Fruit fly (Drosophila melanogaster): ENCODE data around the gene CG33252.

CG33252 gene

dm6 chrX:16854746-16855145 is 42.2 kb downstream of the CG33252 start (continued):
- no peak for TF ChIP-seq vvl (GFP tag; IDR thresholded peaks at IDR 0.05)
- TF ChIP-seq CG17912 (GFP tag; optimal IDR thresholded peaks at IDR 0.05): no peak
- TF ChIP-seq Hey (tag; optimal IDR thresholded peaks at IDR 0.05): no peak
- no peak for TF ChIP-seq schlank (tag; optimal IDR thresholded peaks at IDR 0.05)
- no peak for TF ChIP-seq Chrac-16 (GFP tag; optimal IDR thresholded peaks at IDR 0.05)
- peak; percentile 44 for TF ChIP-seq CG4820 (GFP tag; optimal IDR thresholded peaks at IDR 0.05)
- peak; percentile 66 for TF ChIP-seq PHDP (tag; optimal IDR thresholded peaks at IDR 0.05)
- TF ChIP-seq chn (GFP tag; optimal IDR thresholded peaks at IDR 0.05): no peak
- peak; percentile 75 for TF ChIP-seq CG15269 (tag; optimal IDR thresholded peaks at IDR 0.05)
- 0 out of 3 replicates have a peak, but pooled peaks have one; percentile 28 for TF ChIP-seq CG34422 (GFP tag; IDR thresholded peaks at IDR 0.05)
- TF ChIP-seq ac (GFP tag; optimal IDR thresholded peaks at IDR 0.05): no peak
- peak; percentile 73 for TF ChIP-seq Sox102F (GFP tag; optimal IDR thresholded peaks at IDR 0.05)
- TF ChIP-seq gfzf (GFP tag; optimal IDR thresholded peaks at IDR 0.05): no peak
- TF ChIP-seq CG5953 (GFP tag; IDR thresholded peaks at IDR 0.05): no peak
- TF ChIP-seq CG8359 (GFP tag; optimal IDR thresholded peaks at IDR 0.05; ENCODE audit: borderline replicate concordance): no peak
- TF ChIP-seq YL-1 (GFP tag; optimal IDR thresholded peaks at IDR 0.05): no peak
- TF ChIP-seq CG7745 (tag; optimal IDR thresholded peaks at IDR 0.05): no peak
- peak; percentile 30 for TF ChIP-seq CG2120 (GFP tag; optimal IDR thresholded peaks at IDR 0.05)
- no peak for TF ChIP-seq CG3163 (GFP tag; optimal IDR thresholded peaks at IDR 0.05)
- peak; percentile 80 for TF ChIP-seq CG2678 (tag; optimal IDR thresholded peaks at IDR 0.05)
- no peak for TF ChIP-seq CG13123 (GFP tag; optimal IDR thresholded peaks at IDR 0.05)
- no peak for TF ChIP-seq CG7271 (tag; optimal IDR thresholded peaks at IDR 0.05)
- TF ChIP-seq Opbp (GFP tag; IDR thresholded peaks at IDR 0.05; ENCODE audit: partially characterized antibody): no peak
- no peak for TF ChIP-seq CG32767 (GFP tag; IDR thresholded peaks at IDR 0.05)
- no peak for TF ChIP-seq CG2202 (tag; optimal IDR thresholded peaks at IDR 0.05)
- TF ChIP-seq Abd-B (GFP tag; optimal IDR thresholded peaks at IDR 0.05): peak; percentile 43
- TF ChIP-seq CG18011 (GFP tag; optimal IDR thresholded peaks at IDR 0.05): no peak
- no peak for TF ChIP-seq Gsc (GFP tag; IDR thresholded peaks at IDR 0.05)
- TF ChIP-seq z (GFP tag; IDR thresholded peaks at IDR 0.05): no peak
- no peak for TF ChIP-seq Fer1 (GFP tag; optimal IDR thresholded peaks at IDR 0.05)
- no peak for TF ChIP-seq shn (GFP tag; optimal IDR thresholded peaks at IDR 0.05)
- peak in 1 of 2 experiments; percentile 80 for TF ChIP-seq Hr51 (GFP tag; optimal IDR thresholded peaks at IDR 0.05)
- TF ChIP-seq caup (GFP tag; optimal IDR thresholded peaks at IDR 0.05; ENCODE audit: severe bottlenecking): peak; percentile 12
- TF ChIP-seq Oli (tag; optimal IDR thresholded peaks at IDR 0.05): peak; percentile 75
- peak; percentile 54 for TF ChIP-seq CG2712 (tag; optimal IDR thresholded peaks at IDR 0.05)
- TF ChIP-seq fru (optimal IDR thresholded peaks at IDR 0.05): no peak
- TF ChIP-seq Nf-YB (GFP tag; optimal IDR thresholded peaks at IDR 0.05): peak; percentile 34
- TF ChIP-seq crp (GFP tag; optimal IDR thresholded peaks at IDR 0.05): no peak
- TF ChIP-seq HLH54F (GFP tag; optimal IDR thresholded peaks at IDR 0.05): no peak
- no peak for TF ChIP-seq NFAT (GFP tag; IDR thresholded peaks at IDR 0.05)
- TF ChIP-seq gt (GFP tag; IDR thresholded peaks at IDR 0.05): no peak
- no peak for TF ChIP-seq CG6813 (GFP tag; optimal IDR thresholded peaks at IDR 0.05)
- no peak for TF ChIP-seq grn (GFP tag; optimal IDR thresholded peaks at IDR 0.05)
- TF ChIP-seq croc (GFP tag; conservative IDR thresholded peaks at IDR 0.05): no peak; the same call in 2 of the 3 replicates
- TF ChIP-seq sr (GFP tag; IDR thresholded peaks at IDR 0.05): no peak
- peak; percentile 81 for TF ChIP-seq dmrt99B (tag; optimal IDR thresholded peaks at IDR 0.05)
- no peak for TF ChIP-seq CG12299 (tag; optimal IDR thresholded peaks at IDR 0.05)
- TF ChIP-seq MBD-R2 (GFP tag; IDR thresholded peaks at IDR 0.05): no peak
- TF ChIP-seq Doc2 (GFP tag; IDR thresholded peaks at IDR 0.05): no peak
- peak; percentile 6 for TF ChIP-seq CG6654 (GFP tag; optimal IDR thresholded peaks at IDR 0.05)
- TF ChIP-seq Dbx (GFP tag; IDR thresholded peaks at IDR 0.05): no peak

Measured in whole organism, embryonic.